Worm (Caenorhabditis elegans) whole organism, L4 larva: Measurements from ENCODE around the gene K10G4.5.

ENCODE experiments used
- F26F4.8 ChIP-seq: fragments of 200-800 bp; sonication (Bioruptor generic); conservative IDR thresholded peaks from 2 replicates; pipeline ENCODE4 v1.3.6; 2022; ENCODE audit warnings: missing genetic modification characterization, missing compliant biosample characterization
- T26A8.4 ChIP-seq: fragments of 200-800 bp; sonication (Bioruptor generic); IDR thresholded peaks from 2 replicates; pipeline ENCODE4 v1.3.6; 2022; ENCODE audit warnings: missing genetic modification characterization, missing compliant biosample characterization
- ZK546.5 ChIP-seq, 2 experiments: sonication (generic microtip); optimal IDR thresholded peaks; 2 replicates each; lab custom pipeline; 2017; ENCODE audit warnings: missing biosample characterization in 2 of 2, missing genetic modification characterization in 2 of 2
- ctbp-1 ChIP-seq: fragments of 200-800 bp; sonication (Bioruptor generic); IDR thresholded peaks from 2 replicates; pipeline ENCODE4 v1.3.6; 2022; ENCODE audit warnings: missing genetic modification reagents, missing genetic modification characterization, missing compliant biosample characterization
- daf-19 ChIP-seq: fragments of 200-800 bp; sonication (Bioruptor generic); conservative IDR thresholded peaks from 2 replicates; pipeline ENCODE4 v1.3.6; 2022; ENCODE audit warnings: missing genetic modification characterization, missing compliant biosample characterization
- egl-43 ChIP-seq: fragments of 200-800 bp; sonication (Bioruptor generic); IDR thresholded peaks from 2 replicates; pipeline ENCODE4 v1.3.6; 2022; ENCODE audit warnings: missing genetic modification reagents, missing genetic modification characterization, missing compliant biosample characterization
- fos-1 ChIP-seq: fragments of 150-350 bp; optimal IDR thresholded peaks from 2 replicates; lab custom pipeline; 2014; ENCODE audit warnings: missing biosample characterization, missing genetic modification characterization
- hif-1 ChIP-seq, 2 experiments: sonication (generic microtip); optimal IDR thresholded peaks; 2 replicates each; lab custom pipeline; 2016 to 2017; ENCODE audit warnings: missing compliant biosample characterization in 2 of 2, missing genetic modification characterization in 2 of 2, missing genetic modification reagents in 2 of 2, missing genotype in 2 of 2, mild to moderate bottlenecking in 1 of 2
- lin-39 ChIP-seq: fragments of 150-350 bp; optimal IDR thresholded peaks from 2 replicates; lab custom pipeline; 2014; ENCODE audit warnings: missing biosample characterization, missing genetic modification reagents, missing genetic modification characterization
- lir-3 ChIP-seq: sonication (generic microtip); optimal IDR thresholded peaks from 2 replicates; lab custom pipeline; 2016; ENCODE audit warnings: mild to moderate bottlenecking, missing genetic modification characterization, missing compliant biosample characterization
- mdl-1 ChIP-seq, 2 experiments: fragments of 150-350 bp in 1 of 2; sonication (generic microtip) in 1 of 2; optimal IDR thresholded peaks; 2 replicates each; lab custom pipeline; 2014 to 2017; ENCODE audit warnings: missing biosample characterization in 2 of 2, missing genetic modification characterization in 2 of 2
- mep-1 ChIP-seq: fragments of 150-350 bp; sonication (generic microtip); optimal IDR thresholded peaks from 3 replicates; lab custom pipeline; 2014; ENCODE audit warnings: missing biosample characterization, missing genetic modification characterization
- snpc-4 ChIP-seq: fragments of 150-350 bp; optimal IDR thresholded peaks from 2 replicates; lab custom pipeline; 2014; ENCODE audit warnings: missing biosample characterization, missing genetic modification characterization
- zag-1 ChIP-seq: fragments of 150-350 bp; optimal IDR thresholded peaks from 2 replicates; lab custom pipeline; 2014; ENCODE audit warnings: missing biosample characterization, missing genetic modification characterization

- TF ChIP-seq lir-3 (tag; lab: Kevin White, UChicago) (no peak), mep-1 (tag; lab: Kevin White, UChicago) (no peak), mdl-1 (tag; optimal IDR thresholded peaks at IDR 0.05; lab: Kevin White, UChicago) (no peak), egl-43 (GFP tag; lab: Robert Waterston, UW) (no peak), fos-1 (no peak), hif-1 (tag; optimal IDR thresholded peaks at IDR 0.05; lab: Kevin White, UChicago) (no peak), snpc-4 (tag; lab: Kevin White, UChicago) (no peak), ZK546.5 (tag; optimal IDR thresholded peaks at IDR 0.05; lab: Kevin White, UChicago) (no peak), ctbp-1 (GFP tag; lab: Robert Waterston, UW) (no peak), lin-39 (tag; lab: Kevin White, UChicago) (no peak), T26A8.4 (GFP tag; lab: Robert Waterston, UW) (no peak), zag-1 (no peak), daf-19 (GFP tag; lab: Robert Waterston, UW) (no peak), F26F4.8 (GFP tag; lab: Robert Waterston, UW) (no peak)
Measured at ce11 chrV:17284159-17284558, 17.1 kb downstream of the K10G4.5 start.
